Worm (Caenorhabditis elegans): ENCODE results near the gene erh-1.

- TF ChIP-seq flt-1 (GFP tag; IDR thresholded peaks at IDR 0.05) (no peak), klf-2 (GFP tag; conservative IDR thresholded peaks at IDR 0.05) (no peak), ztf-29 (GFP tag; IDR thresholded peaks at IDR 0.05) (no peak)
These were observed 42.7 kb downstream of the erh-1 start, which contains the start of gene ppm-1.A for ce11 chrV:10536095-10536691.

Measured in whole organism, midembryonic.